Fruit fly (Drosophila melanogaster) whole organism, embryonic: ENCODE results near the gene Sytbeta.

Source experiments
- CG10147 ChIP-seq: fragments of 200-800 bp; sonication (Bioruptor generic); optimal IDR thresholded peaks from 2 replicates; lab custom pipeline; 2019; ENCODE audit warnings: missing biosample characterization, mild to moderate bottlenecking, missing genetic modification characterization, moderate library complexity
- CG11093 ChIP-seq: fragments of 200-800 bp; sonication (Bioruptor generic); IDR thresholded peaks from 3 replicates; pipeline ENCODE4 v1.3.6; 2022; ENCODE audit warnings: missing biosample characterization, missing genetic modification characterization
- CG11247 ChIP-seq: fragments of 200-800 bp; sonication (Bioruptor generic); IDR thresholded peaks from 2 replicates; pipeline ENCODE4 v1.3.6; 2022; ENCODE audit warnings: missing biosample characterization, missing genetic modification characterization
- CG11560 ChIP-seq: fragments of 200-800 bp; sonication (Bioruptor generic); IDR thresholded peaks from 3 replicates; pipeline ENCODE4 v1.3.6; 2022; ENCODE audit warnings: missing biosample characterization, missing genetic modification characterization
- CG13775 ChIP-seq: fragments of 200-800 bp; sonication (Bioruptor generic); optimal IDR thresholded peaks from 3 replicates; lab custom pipeline; 2017; ENCODE audit warnings: missing biosample characterization, mild to moderate bottlenecking, missing genetic modification characterization
- CG15514 ChIP-seq: fragments of 200-800 bp; sonication (Bioruptor generic); optimal IDR thresholded peaks from 3 replicates; lab custom pipeline; 2017; ENCODE audit warnings: missing biosample characterization, missing genetic modification characterization, mild to moderate bottlenecking, moderate library complexity, missing genetic modification reagents
- CG17328 ChIP-seq: fragments of 200-800 bp; sonication (Bioruptor generic); IDR thresholded peaks from 2 replicates; pipeline ENCODE4 v1.3.6; 2022; ENCODE audit warnings: missing biosample characterization, missing genetic modification characterization
- CG17612 ChIP-seq: fragments of 200-800 bp; sonication (Bioruptor generic); IDR thresholded peaks from 2 replicates; pipeline ENCODE4 v1.3.6; 2022; ENCODE audit warnings: missing biosample characterization, missing genetic modification characterization
- CG18011 ChIP-seq: fragments of 200-800 bp; sonication (Bioruptor generic); optimal IDR thresholded peaks from 2 replicates; lab custom pipeline; 2017; ENCODE audit warnings: missing biosample characterization, missing genetic modification characterization, mild to moderate bottlenecking, moderate library complexity, missing genotype
- CG18599 ChIP-seq: fragments of 200-800 bp; sonication (Bioruptor generic); optimal IDR thresholded peaks from 3 replicates; lab custom pipeline; 2017; ENCODE audit warnings: missing biosample characterization, missing genetic modification characterization, mild to moderate bottlenecking, moderate library complexity, missing genetic modification reagents
- CG2712 ChIP-seq: fragments of 200-800 bp; optimal IDR thresholded peaks from 3 replicates; lab custom pipeline; 2019; ENCODE audit warnings: missing biosample characterization, mild to moderate bottlenecking, missing genetic modification characterization, moderate library complexity
- CG31224 ChIP-seq: fragments of 200-800 bp; sonication (Bioruptor generic); IDR thresholded peaks from 2 replicates; pipeline ENCODE4 v1.3.6; 2022; ENCODE audit warnings: missing biosample characterization, missing genetic modification characterization
- CG31365 ChIP-seq: fragments of 200-800 bp; sonication (Bioruptor generic); optimal IDR thresholded peaks from 2 replicates; lab custom pipeline; 2018; ENCODE audit warnings: missing biosample characterization, mild to moderate bottlenecking, missing genetic modification characterization
- CG6791 ChIP-seq: fragments of 200-800 bp; sonication (Bioruptor generic); IDR thresholded peaks from 3 replicates; pipeline ENCODE4 v1.3.6; 2022; ENCODE audit warnings: missing biosample characterization, missing genetic modification characterization; ENCODE audit not compliant: partially characterized antibody
- CG7556 ChIP-seq: fragments of 200-800 bp; sonication (Bioruptor generic); optimal IDR thresholded peaks from 2 replicates; lab custom pipeline; 2017; ENCODE audit warnings: missing biosample characterization, mild to moderate bottlenecking, missing genetic modification characterization
- CG8765 ChIP-seq: fragments of 200-800 bp; sonication (Bioruptor generic); IDR thresholded peaks from 2 replicates; pipeline ENCODE4 v1.3.6; 2022; ENCODE audit warnings: missing biosample characterization, missing genetic modification characterization
- Dad ChIP-seq: fragments of 200-800 bp; sonication (Bioruptor generic); optimal IDR thresholded peaks from 3 replicates; lab custom pipeline; 2016; ENCODE audit warnings: missing biosample characterization, missing genetic modification characterization
- Dip2 ChIP-seq: fragments of 200-800 bp; sonication (Bioruptor generic); IDR thresholded peaks from 2 replicates; pipeline ENCODE4 v1.3.6; 2022; ENCODE audit warnings: missing biosample characterization, missing genetic modification characterization
- Doc2 ChIP-seq: fragments of 200-800 bp; sonication (Bioruptor generic); IDR thresholded peaks from 2 replicates; pipeline ENCODE4 v1.3.6; 2022; ENCODE audit warnings: missing biosample characterization, missing genetic modification characterization
- ERR ChIP-seq: fragments of 200-800 bp; sonication (Bioruptor generic); optimal IDR thresholded peaks from 2 replicates; lab custom pipeline; 2016; ENCODE audit warnings: missing biosample characterization, missing genetic modification characterization
- Fer1 ChIP-seq: fragments of 200-800 bp; sonication (Bioruptor generic); optimal IDR thresholded peaks from 2 replicates; lab custom pipeline; 2017; ENCODE audit warnings: missing biosample characterization, mild to moderate bottlenecking, missing genetic modification characterization
- Gsc ChIP-seq: fragments of 200-800 bp; sonication (Bioruptor generic); IDR thresholded peaks from 2 replicates; pipeline ENCODE4 v1.3.6; 2022; ENCODE audit warnings: missing biosample characterization, missing genetic modification characterization
- HLH4C ChIP-seq: fragments of 200-800 bp; sonication (Bioruptor generic); IDR thresholded peaks from 3 replicates; pipeline ENCODE4 v1.3.6; 2022; ENCODE audit warnings: missing biosample characterization, missing genetic modification characterization; ENCODE audit not compliant: partially characterized antibody
- HLH54F ChIP-seq: fragments of 200-800 bp; sonication (Bioruptor generic); optimal IDR thresholded peaks from 3 replicates; lab custom pipeline; 2016; ENCODE audit warnings: missing biosample characterization, missing genetic modification characterization
- Mes4 ChIP-seq: fragments of 200-800 bp; sonication (Bioruptor generic); optimal IDR thresholded peaks from 2 replicates; lab custom pipeline; 2016; ENCODE audit warnings: missing biosample characterization, missing genetic modification characterization
- NC2α ChIP-seq: fragments of 200-800 bp; sonication (Bioruptor generic); optimal IDR thresholded peaks from 2 replicates; lab custom pipeline; 2016; ENCODE audit warnings: missing biosample characterization, missing genetic modification characterization
- Nf-YA ChIP-seq: fragments of 200-800 bp; sonication (Bioruptor generic); IDR thresholded peaks from 2 replicates; pipeline ENCODE4 v1.3.6; 2022; ENCODE audit warnings: missing biosample characterization, missing genetic modification characterization
- Stat92E ChIP-seq, 3 experiments: fragments of >200 bp in 2 of 3; fragments of 200-800 bp in 1 of 3; sonication (Bioruptor generic) in 1 of 3; optimal IDR thresholded peaks; 2 replicates each; lab custom pipeline; 2017 to 2019; ENCODE audit warnings: missing biosample characterization in 3 of 3, missing genetic modification characterization in 3 of 3, mild to moderate bottlenecking in 1 of 3, moderate library complexity in 1 of 3
- Usf ChIP-seq: fragments of 200-800 bp; sonication (Bioruptor generic); optimal IDR thresholded peaks from 2 replicates; lab custom pipeline; 2017; ENCODE audit warnings: missing genotype, missing biosample characterization, missing genetic modification characterization
- ac ChIP-seq: fragments of 200-800 bp; sonication (Bioruptor generic); optimal IDR thresholded peaks from 3 replicates; lab custom pipeline; 2017; ENCODE audit warnings: missing biosample characterization, mild to moderate bottlenecking, missing genetic modification characterization
- ato ChIP-seq: fragments of 200-800 bp; sonication (Bioruptor generic); IDR thresholded peaks from 2 replicates; pipeline ENCODE4 v1.3.6; 2022; ENCODE audit warnings: missing biosample characterization, missing genetic modification characterization; ENCODE audit not compliant: partially characterized antibody
- cg ChIP-seq: fragments of 200-800 bp; sonication (Bioruptor generic); optimal IDR thresholded peaks from 3 replicates; lab custom pipeline; 2019; ENCODE audit warnings: missing biosample characterization, mild to moderate bottlenecking, missing genetic modification characterization, moderate library complexity
- chinmo ChIP-seq: fragments of 200-800 bp; sonication (Bioruptor generic); IDR thresholded peaks from 4 replicates; pipeline ENCODE4 v1.3.6; 2022; ENCODE audit warnings: missing biosample characterization, missing genetic modification characterization; ENCODE audit not compliant: partially characterized antibody
- gem ChIP-seq: fragments of 200-800 bp; sonication (Bioruptor generic); optimal IDR thresholded peaks from 2 replicates; lab custom pipeline; 2019; ENCODE audit warnings: missing biosample characterization, mild to moderate bottlenecking, missing genetic modification characterization, moderate library complexity
- hbn ChIP-seq: fragments of 200-800 bp; sonication (Bioruptor generic); IDR thresholded peaks from 2 replicates; pipeline ENCODE4 v1.3.6; 2022; ENCODE audit warnings: missing biosample characterization, missing genetic modification characterization; ENCODE audit not compliant: partially characterized antibody
- hth ChIP-seq: fragments of >200 bp; optimal IDR thresholded peaks from 2 replicates; lab custom pipeline; 2017; ENCODE audit warnings: inconsistent platforms
- insv ChIP-seq, 2 experiments: fragments of 200-800 bp; sonication (Bioruptor generic); optimal IDR thresholded peaks; 3 replicates each; lab custom pipeline; 2016 to 2018; ENCODE audit warnings: missing biosample characterization in 2 of 2, missing genetic modification characterization in 2 of 2
- ken ChIP-seq: fragments of 200-800 bp; sonication (Bioruptor generic); IDR thresholded peaks from 3 replicates; pipeline ENCODE4 v1.3.6; 2022; ENCODE audit warnings: missing biosample characterization, missing genetic modification characterization
- lbe ChIP-seq: fragments of 200-800 bp; sonication (Bioruptor generic); optimal IDR thresholded peaks from 2 replicates; lab custom pipeline; 2016; ENCODE audit warnings: missing biosample characterization, mild to moderate bottlenecking, missing genetic modification characterization
- nom ChIP-seq: fragments of 200-800 bp; sonication (Bioruptor generic); optimal IDR thresholded peaks from 2 replicates; lab custom pipeline; 2017; ENCODE audit warnings: missing biosample characterization, missing genetic modification characterization, mild to moderate bottlenecking, moderate library complexity, missing genetic modification reagents
- pb ChIP-seq: fragments of 200-800 bp; sonication (Bioruptor generic); optimal IDR thresholded peaks from 3 replicates; lab custom pipeline; 2016; ENCODE audit warnings: missing biosample characterization, missing genetic modification characterization
- pnt ChIP-seq: fragments of 200-800 bp; sonication (Bioruptor generic); optimal IDR thresholded peaks from 3 replicates; lab custom pipeline; 2016; ENCODE audit warnings: missing biosample characterization, missing genetic modification characterization
- ranshi ChIP-seq: fragments of 200-800 bp; sonication (Bioruptor generic); IDR thresholded peaks from 2 replicates; pipeline ENCODE4 v1.3.6; 2022; ENCODE audit warnings: missing biosample characterization, missing genetic modification characterization
- row ChIP-seq: fragments of 200-800 bp; sonication (Bioruptor generic); IDR thresholded peaks from 3 replicates; pipeline ENCODE4 v1.3.6; 2022; ENCODE audit warnings: missing biosample characterization, missing genetic modification characterization
- sc ChIP-seq, 3 experiments: fragments of >200 bp in 2 of 3; fragments of 200-800 bp in 1 of 3; sonication (Bioruptor generic) in 1 of 3; optimal IDR thresholded peaks; 2 replicates in 2 of 3; 3 replicates in 1 of 3; lab custom pipeline; 2017; ENCODE audit warnings: mild to moderate bottlenecking in 1 of 3, missing biosample characterization in 1 of 3, missing genetic modification characterization in 1 of 3, missing genetic modification reagents in 1 of 3
- sim ChIP-seq: fragments of 200-800 bp; sonication (Bioruptor generic); IDR thresholded peaks from 2 replicates; pipeline ENCODE4 v1.3.6; 2022; ENCODE audit warnings: missing biosample characterization, missing genetic modification characterization
- so ChIP-seq: fragments of 200-800 bp; sonication (Bioruptor generic); IDR thresholded peaks from 3 replicates; pipeline ENCODE4 v1.3.6; 2022; ENCODE audit warnings: missing biosample characterization, missing genetic modification characterization
- stwl ChIP-seq: fragments of 200-800 bp; sonication (Bioruptor generic); optimal IDR thresholded peaks from 3 replicates; lab custom pipeline; 2018; ENCODE audit warnings: missing biosample characterization, mild to moderate bottlenecking, missing genetic modification characterization, moderate library complexity
- tgo ChIP-seq: fragments of 200-800 bp; sonication (Bioruptor generic); IDR thresholded peaks from 3 replicates; pipeline ENCODE4 v1.3.6; 2022; ENCODE audit warnings: missing biosample characterization, missing genetic modification characterization

The Sytbeta gene

DNA sequence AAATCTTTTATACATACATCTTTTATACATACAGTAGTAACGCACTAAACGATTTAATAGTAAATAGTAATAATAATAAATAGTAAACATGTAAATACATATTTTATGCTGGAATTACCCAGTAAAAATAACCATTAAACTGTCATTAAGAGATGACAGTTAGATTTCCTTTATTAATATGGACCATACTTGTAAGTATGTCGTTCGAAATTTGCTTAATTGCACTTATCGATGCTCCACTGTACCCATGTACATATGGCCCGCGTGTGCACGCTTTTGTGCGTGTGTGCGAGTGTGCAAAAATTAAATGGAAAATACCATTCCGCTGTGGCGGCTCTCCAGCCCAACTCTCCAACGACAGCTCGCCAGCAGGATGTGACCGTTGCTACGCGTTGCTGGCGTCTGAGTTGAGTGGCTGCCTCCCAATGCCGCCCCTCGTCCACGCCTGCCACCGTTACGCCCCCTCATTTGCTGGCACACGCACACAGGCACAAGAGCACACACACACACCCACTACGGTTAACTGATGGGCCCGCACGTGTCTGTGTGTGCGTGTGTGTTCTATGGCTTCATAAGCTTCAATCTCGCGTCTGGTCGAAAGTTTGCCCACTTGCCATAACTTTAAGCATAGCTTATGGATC is 38.0 kb upstream of the Sytbeta start (continued):
- TF ChIP-seq CG15514 (GFP tag; lab: Kevin White, UChicago) (no peak), Fer1 (GFP tag; lab: Kevin White, UChicago) (no peak), ranshi (GFP tag; lab: Robert Waterston, UW) (peak; percentile 31; the same call in 1 of the 2 replicates), CG2712 (tag; lab: Kevin White, UChicago) (no peak), insv (GFP tag; optimal IDR thresholded peaks at IDR 0.05; lab: Kevin White, UChicago) (no peak), ato (no peak), CG11093 (GFP tag; lab: Robert Waterston, UW) (no peak), row (GFP tag; lab: Robert Waterston, UW) (peak; percentile 61), gem (tag; lab: Kevin White, UChicago) (peak; percentile 30), pb (GFP tag; lab: Kevin White, UChicago) (no peak), Stat92E (GFP tag; optimal IDR thresholded peaks at IDR 0.05; lab: Kevin White, UChicago) (no peak), stwl (tag; lab: Kevin White, UChicago) (no peak), NC2α (GFP tag; lab: Kevin White, UChicago) (no peak), sc (optimal IDR thresholded peaks at IDR 0.05; lab: Kevin White, UChicago) (no peak), sc (GFP tag; optimal IDR thresholded peaks at IDR 0.05; lab: Kevin White, UChicago) (no peak), Mes4 (GFP tag; lab: Kevin White, UChicago) (no peak), CG10147 (GFP tag; lab: Kevin White, UChicago) (no peak), Doc2 (no peak), pnt (GFP tag; lab: Kevin White, UChicago) (no peak), HLH54F (GFP tag; lab: Kevin White, UChicago) (no peak), nom (GFP tag; lab: Kevin White, UChicago) (peak; percentile 24), chinmo (GFP tag; lab: Robert Waterston, UW) (0 out of 4 replicates have a peak, but pooled peaks have one; percentile 45), cg (GFP tag; lab: Kevin White, UChicago) (peak; percentile 63), tgo (GFP tag; lab: Robert Waterston, UW) (0 out of 3 replicates have a peak, but pooled peaks have one; percentile 26), Dip2 (GFP tag; lab: Robert Waterston, UW) (no peak), ken (no peak), CG17328 (GFP tag; lab: Robert Waterston, UW) (0 out of 2 replicates have a peak, but pooled peaks have one; percentile 14), CG7556 (no peak), Nf-YA (GFP tag; lab: Robert Waterston, UW) (no peak), Usf (GFP tag; lab: Kevin White, UChicago) (no peak), CG11560 (tag; lab: Robert Waterston, UW) (no peak), lbe (no peak), ac (no peak), CG17612 (GFP tag; lab: Robert Waterston, UW) (no peak), hth (lab: Kevin White, UChicago) (no peak), CG18599 (GFP tag; lab: Kevin White, UChicago) (peak; percentile 36), CG6791 (GFP tag; lab: Robert Waterston, UW) (no peak), CG11247 (GFP tag; lab: Robert Waterston, UW) (0 out of 2 replicates have a peak, but pooled peaks have one; percentile 14), CG31365 (tag; lab: Kevin White, UChicago) (no peak), HLH4C (GFP tag; lab: Robert Waterston, UW) (no peak), CG18011 (GFP tag; lab: Kevin White, UChicago) (no peak), sim (no peak), hbn (no peak), Gsc (GFP tag; lab: Robert Waterston, UW) (no peak), CG13775 (GFP tag; lab: Kevin White, UChicago) (no peak), Dad (no peak), so (GFP tag; lab: Robert Waterston, UW) (no peak), ERR (GFP tag; lab: Kevin White, UChicago) (no peak), CG8765 (GFP tag; lab: Robert Waterston, UW) (no peak), CG31224 (GFP tag; lab: Robert Waterston, UW) (no peak)
